Fruit fly (Drosophila melanogaster) whole organism, embryonic: ENCODE results near the gene CG18302.
A peak's percentile ranks its signal among the peaks of the same experiment; 100 is the strongest.

ENCODE experiments used
- Abd-B ChIP-seq: fragments of 200-800 bp; sonication (Bioruptor generic); optimal IDR thresholded peaks from 2 replicates; lab custom pipeline; 2018; ENCODE audit warnings: missing biosample characterization, mild to moderate bottlenecking, missing genetic modification characterization, moderate library complexity
- B-H1 ChIP-seq: fragments of 200-800 bp; sonication (Bioruptor generic); IDR thresholded peaks from 3 replicates; pipeline ENCODE4 v1.3.6; 2022; ENCODE audit warnings: missing biosample characterization, missing genetic modification characterization
- Bgb ChIP-seq: fragments of 200-800 bp; sonication (Bioruptor generic); IDR thresholded peaks from 2 replicates; pipeline ENCODE4 v1.3.6; 2022; ENCODE audit warnings: missing biosample characterization, missing genetic modification characterization; ENCODE audit not compliant: partially characterized antibody
- CG11696 ChIP-seq: fragments of 200-800 bp; sonication (Bioruptor generic); IDR thresholded peaks from 2 replicates; pipeline ENCODE4 v1.3.6; 2022; ENCODE audit warnings: missing biosample characterization, missing genetic modification characterization
- CG12942 ChIP-seq: fragments of 200-800 bp; sonication (Bioruptor generic); optimal IDR thresholded peaks from 3 replicates; lab custom pipeline; 2016; ENCODE audit warnings: missing biosample characterization, missing genetic modification characterization
- CG13296 ChIP-seq: fragments of 200-800 bp; sonication (Bioruptor generic); optimal IDR thresholded peaks from 3 replicates; lab custom pipeline; 2018; ENCODE audit warnings: missing biosample characterization, mild to moderate bottlenecking, missing genetic modification characterization
- CG15011 ChIP-seq: fragments of 200-800 bp; sonication (Bioruptor generic); optimal IDR thresholded peaks from 3 replicates; lab custom pipeline; 2018; ENCODE audit warnings: missing biosample characterization, mild to moderate bottlenecking, missing genetic modification characterization
- CG15696 ChIP-seq: fragments of 200-800 bp; sonication (Bioruptor generic); optimal IDR thresholded peaks from 2 replicates; lab custom pipeline; 2019; ENCODE audit warnings: missing biosample characterization, mild to moderate bottlenecking, missing genetic modification characterization, moderate library complexity
- CG30431 ChIP-seq: fragments of 200-800 bp; sonication (Bioruptor generic); optimal IDR thresholded peaks from 2 replicates; lab custom pipeline; 2017; ENCODE audit warnings: missing biosample characterization, missing genetic modification characterization
- CG4617 ChIP-seq: fragments of 200-800 bp; sonication (Bioruptor generic); optimal IDR thresholded peaks from 3 replicates; lab custom pipeline; 2016; ENCODE audit warnings: missing biosample characterization, missing genetic modification characterization, borderline replicate concordance
- CG6175 ChIP-seq: fragments of 200-800 bp; sonication (Bioruptor generic); IDR thresholded peaks from 3 replicates; pipeline ENCODE4 v1.3.6; 2022; ENCODE audit warnings: missing biosample characterization, missing genetic modification characterization
- CG6654 ChIP-seq: fragments of 200-800 bp; sonication (Bioruptor generic); optimal IDR thresholded peaks from 2 replicates; lab custom pipeline; 2017; ENCODE audit warnings: missing biosample characterization, mild to moderate bottlenecking, missing genetic modification characterization
- CG8290 ChIP-seq, 3 experiments: fragments of 200-800 bp; sonication (Bioruptor generic); optimal IDR thresholded peaks; 2 replicates each; lab custom pipeline; 2016 to 2019; ENCODE audit warnings: missing biosample characterization in 3 of 3, missing genetic modification characterization in 3 of 3, mild to moderate bottlenecking in 2 of 3, moderate library complexity in 1 of 3
- CG8388 ChIP-seq: fragments of 200-800 bp; sonication (Bioruptor generic); optimal IDR thresholded peaks from 2 replicates; lab custom pipeline; 2019; ENCODE audit warnings: missing biosample characterization, mild to moderate bottlenecking, missing genetic modification characterization, moderate library complexity
- CG9817 ChIP-seq: fragments of 200-800 bp; sonication (Bioruptor generic); optimal IDR thresholded peaks from 2 replicates; lab custom pipeline; 2018; ENCODE audit warnings: missing biosample characterization, mild to moderate bottlenecking, missing genetic modification characterization, moderate library complexity
- Dad ChIP-seq: fragments of 200-800 bp; sonication (Bioruptor generic); optimal IDR thresholded peaks from 3 replicates; lab custom pipeline; 2016; ENCODE audit warnings: missing biosample characterization, missing genetic modification characterization
- Doc3 ChIP-seq: fragments of 200-800 bp; sonication (Bioruptor generic); IDR thresholded peaks from 3 replicates; pipeline ENCODE4 v1.3.6; 2022; ENCODE audit warnings: missing biosample characterization, missing genetic modification characterization; ENCODE audit not compliant: partially characterized antibody
- Fer2 ChIP-seq: fragments of 200-800 bp; sonication (Bioruptor generic); optimal IDR thresholded peaks from 2 replicates; lab custom pipeline; 2018; ENCODE audit warnings: missing biosample characterization, mild to moderate bottlenecking, missing genetic modification characterization, moderate library complexity
- GATAe ChIP-seq: fragments of 200-800 bp; sonication (Bioruptor generic); conservative IDR thresholded peaks from 2 replicates; pipeline ENCODE4 v1.3.6; 2022; ENCODE audit warnings: missing biosample characterization, missing genetic modification characterization
- Hsf ChIP-seq: fragments of 200-800 bp; sonication (Bioruptor generic); optimal IDR thresholded peaks from 3 replicates; lab custom pipeline; 2016; ENCODE audit warnings: missing biosample characterization, missing genetic modification characterization
- MESR4 ChIP-seq: fragments of 200-800 bp; sonication (Bioruptor generic); optimal IDR thresholded peaks from 2 replicates; lab custom pipeline; 2018; ENCODE audit warnings: missing biosample characterization, mild to moderate bottlenecking, missing genetic modification characterization, moderate library complexity
- MTF-1 ChIP-seq: fragments of 200-800 bp; sonication (Bioruptor generic); optimal IDR thresholded peaks from 2 replicates; lab custom pipeline; 2018; ENCODE audit warnings: missing biosample characterization, mild to moderate bottlenecking, missing genetic modification characterization, borderline replicate concordance
- Opbp ChIP-seq: fragments of 200-800 bp; sonication (Bioruptor generic); IDR thresholded peaks from 3 replicates; pipeline ENCODE4 v1.3.6; 2022; ENCODE audit warnings: missing biosample characterization, missing genetic modification characterization; ENCODE audit not compliant: partially characterized antibody
- PHDP ChIP-seq: fragments of 200-800 bp; sonication (Bioruptor generic); optimal IDR thresholded peaks from 3 replicates; lab custom pipeline; 2018; ENCODE audit warnings: missing biosample characterization, mild to moderate bottlenecking, missing genetic modification characterization, moderate library complexity
- Sox102F ChIP-seq: fragments of 200-800 bp; sonication (Bioruptor generic); optimal IDR thresholded peaks from 2 replicates; lab custom pipeline; 2018; ENCODE audit warnings: missing biosample characterization, mild to moderate bottlenecking, missing genetic modification characterization, moderate library complexity
- YL-1 ChIP-seq: fragments of 200-800 bp; sonication (Bioruptor generic); optimal IDR thresholded peaks from 3 replicates; lab custom pipeline; 2017; ENCODE audit warnings: missing biosample characterization, mild to moderate bottlenecking, missing genetic modification characterization
- bigmax ChIP-seq: fragments of 200-800 bp; sonication (Bioruptor generic); optimal IDR thresholded peaks from 2 replicates; lab custom pipeline; 2018; ENCODE audit warnings: missing biosample characterization, mild to moderate bottlenecking, missing genetic modification characterization
- bowl ChIP-seq: fragments of 200-800 bp; sonication (Bioruptor generic); IDR thresholded peaks from 2 replicates; pipeline ENCODE4 v1.3.6; 2022; ENCODE audit warnings: missing biosample characterization, missing genetic modification characterization
- danr ChIP-seq: fragments of 200-800 bp; sonication (Bioruptor generic); IDR thresholded peaks from 2 replicates; pipeline ENCODE4 v1.3.6; 2022; ENCODE audit warnings: missing biosample characterization, missing genetic modification characterization
- dysf ChIP-seq: fragments of 200-800 bp; sonication (Bioruptor generic); IDR thresholded peaks from 3 replicates; pipeline ENCODE4 v1.3.6; 2022; ENCODE audit warnings: missing biosample characterization, missing genetic modification characterization
- en ChIP-seq: fragments of 200-800 bp; sonication (Bioruptor generic); optimal IDR thresholded peaks from 2 replicates; lab custom pipeline; 2016; ENCODE audit warnings: missing biosample characterization, missing genetic modification characterization
- eve ChIP-seq, 2 experiments: fragments of >200 bp; optimal IDR thresholded peaks; 2 replicates each; lab custom pipeline; 2017; ENCODE audit warnings: missing biosample characterization in 2 of 2, missing genetic modification characterization in 2 of 2
- fd96Cb ChIP-seq: fragments of 200-800 bp; sonication (Bioruptor generic); optimal IDR thresholded peaks from 2 replicates; lab custom pipeline; 2018; ENCODE audit warnings: missing biosample characterization, mild to moderate bottlenecking, missing genetic modification characterization, moderate library complexity
- gce ChIP-seq: fragments of 200-800 bp; sonication (Bioruptor generic); IDR thresholded peaks from 3 replicates; pipeline ENCODE4 v1.3.6; 2022; ENCODE audit warnings: missing biosample characterization, missing genetic modification characterization
- gem ChIP-seq: fragments of 200-800 bp; sonication (Bioruptor generic); optimal IDR thresholded peaks from 2 replicates; lab custom pipeline; 2019; ENCODE audit warnings: missing biosample characterization, mild to moderate bottlenecking, missing genetic modification characterization, moderate library complexity
- jigr1 ChIP-seq: fragments of 200-800 bp; sonication (Bioruptor generic); IDR thresholded peaks from 3 replicates; pipeline ENCODE4 v1.3.6; 2022; ENCODE audit warnings: missing biosample characterization, missing genetic modification characterization
- kah ChIP-seq: fragments of 200-800 bp; sonication (Bioruptor generic); optimal IDR thresholded peaks from 2 replicates; lab custom pipeline; 2018; ENCODE audit warnings: missing biosample characterization, mild to moderate bottlenecking, missing genetic modification characterization
- lbe ChIP-seq: fragments of 200-800 bp; sonication (Bioruptor generic); optimal IDR thresholded peaks from 2 replicates; lab custom pipeline; 2016; ENCODE audit warnings: missing biosample characterization, mild to moderate bottlenecking, missing genetic modification characterization
- mam ChIP-seq: fragments of 200-800 bp; sonication (Bioruptor generic); optimal IDR thresholded peaks from 3 replicates; lab custom pipeline; 2016; ENCODE audit warnings: missing biosample characterization, missing genetic modification characterization
- mld ChIP-seq: fragments of 200-800 bp; sonication (Bioruptor generic); IDR thresholded peaks from 3 replicates; pipeline ENCODE4 v1.3.6; 2022; ENCODE audit warnings: missing biosample characterization, missing genetic modification characterization; ENCODE audit not compliant: partially characterized antibody
- otp ChIP-seq: fragments of 200-800 bp; sonication (Bioruptor generic); IDR thresholded peaks from 3 replicates; pipeline ENCODE4, ENCODE4 v1.3.6; 2022; ENCODE audit warnings: missing biosample characterization, missing genetic modification characterization
- pan ChIP-seq, 4 experiments: fragments of >200 bp in 3 of 4; fragments of 200-800 bp in 1 of 4; sonication (Bioruptor generic) in 1 of 4; optimal IDR thresholded peaks in 3 of 4; IDR thresholded peaks in 1 of 4; 2 replicates each; pipeline versions ENCODE4 v1.3.6 to Lab custom; 2017 to 2022; ENCODE audit warnings: missing biosample characterization in 2 of 4, missing genetic modification characterization in 2 of 4, mixed read lengths in 1 of 4
- pita ChIP-seq: fragments of 200-800 bp; sonication (Bioruptor generic); optimal IDR thresholded peaks from 2 replicates; lab custom pipeline; 2017; ENCODE audit warnings: missing biosample characterization, mild to moderate bottlenecking, missing genetic modification characterization
- shn ChIP-seq: fragments of 200-800 bp; sonication (Bioruptor generic); optimal IDR thresholded peaks from 3 replicates; lab custom pipeline; 2016; ENCODE audit warnings: missing biosample characterization, missing genetic modification characterization
- slp2 ChIP-seq: fragments of 200-800 bp; sonication (Bioruptor generic); optimal IDR thresholded peaks from 2 replicates; lab custom pipeline; 2016; ENCODE audit warnings: missing biosample characterization, missing genetic modification characterization
- sr ChIP-seq: fragments of 200-800 bp; sonication (Bioruptor generic); IDR thresholded peaks from 3 replicates; pipeline ENCODE4 v1.3.6; 2022; ENCODE audit warnings: missing biosample characterization, missing genetic modification characterization
- tna ChIP-seq: fragments of 200-800 bp; sonication (Bioruptor generic); IDR thresholded peaks from 2 replicates; pipeline ENCODE4 v1.3.6; 2022; ENCODE audit warnings: missing biosample characterization, missing genetic modification characterization; ENCODE audit not compliant: partially characterized antibody
- vnd ChIP-seq: fragments of 200-800 bp; sonication (Bioruptor generic); IDR thresholded peaks from 3 replicates; pipeline ENCODE4 v1.3.6; 2022; ENCODE audit warnings: missing biosample characterization, missing genetic modification characterization; ENCODE audit not compliant: partially characterized antibody

CG18302 gene

dm6 chr2L:10526953-10527584 lies 7.1 kb upstream of the CG18302 start, which contains the start of gene Lip4:
Gene Lip4, plus strand, starts transcription at chr2L:10527572.
- TF ChIP-seq CG6654 (GFP tag; lab: Kevin White, UChicago) (no peak), GATAe (GFP tag; lab: Robert Waterston, UW) (no peak), fd96Cb (peak; percentile 59), kah (peak; percentile 28), CG8290 (GFP tag; optimal IDR thresholded peaks at IDR 0.05; lab: Kevin White, UChicago) (peak; percentile 18), CG8290 (tag; optimal IDR thresholded peaks at IDR 0.05; lab: Kevin White, UChicago) (peak in 1 of 2 experiments; percentile 60), mam (GFP tag; lab: Kevin White, UChicago) (peak; percentile 25), shn (GFP tag; lab: Kevin White, UChicago) (no peak), CG4617 (peak; percentile 41), CG9817 (tag; lab: Kevin White, UChicago) (peak; percentile 61), bowl (GFP tag; lab: Robert Waterston, UW) (0 out of 2 replicates have a peak, but pooled peaks have one; percentile 7), sr (GFP tag; lab: Robert Waterston, UW) (no peak), CG8388 (GFP tag; lab: Kevin White, UChicago) (peak; percentile 67), YL-1 (no peak), en (GFP tag; lab: Kevin White, UChicago) (peak; percentile 8), Doc3 (no peak), eve (GFP tag; optimal IDR thresholded peaks at IDR 0.05; lab: Kevin White, UChicago) (peak in 1 of 2 experiments; percentile 86), bigmax (GFP tag; lab: Kevin White, UChicago) (no peak), Abd-B (GFP tag; lab: Kevin White, UChicago) (peak; percentile 57), pita (GFP tag; lab: Kevin White, UChicago) (no peak), CG12942 (GFP tag; lab: Kevin White, UChicago) (peak; percentile 46), slp2 (GFP tag; lab: Kevin White, UChicago) (no peak), mld (GFP tag; lab: Robert Waterston, UW) (no peak), Dad (GFP tag; lab: Kevin White, UChicago) (peak; percentile 42), dysf (peak; percentile 85), Hsf (GFP tag; lab: Kevin White, UChicago) (peak; percentile 70), gem (tag; lab: Kevin White, UChicago) (peak; percentile 89), CG6175 (GFP tag; lab: Robert Waterston, UW) (no peak; the same call in 2 of the 3 replicates), PHDP (tag; lab: Kevin White, UChicago) (peak; percentile 82), MTF-1 (no peak), CG13296 (GFP tag; lab: Kevin White, UChicago) (peak; percentile 80), Fer2 (tag; lab: Kevin White, UChicago) (peak; percentile 38), danr (no peak; the same call in 1 of the 2 replicates), Opbp (no peak), CG15696 (tag; lab: Kevin White, UChicago) (peak; percentile 66), CG30431 (peak; percentile 3), jigr1 (no peak), gce (peak; percentile 38; the same call in 1 of the 3 replicates), CG11696 (GFP tag; lab: Robert Waterston, UW) (no peak; the same call in 1 of the 2 replicates), otp (GFP tag; lab: Robert Waterston, UW) (no peak), lbe (GFP tag; lab: Kevin White, UChicago) (no peak), Sox102F (peak; percentile 86), B-H1 (GFP tag; lab: Robert Waterston, UW) (peak; percentile 64), vnd (no peak), MESR4 (GFP tag; lab: Kevin White, UChicago) (no peak), tna (no peak), pan (optimal IDR thresholded peaks at IDR 0.05; lab: Kevin White, UChicago) (no peak), pan (GFP tag; optimal IDR thresholded peaks at IDR 0.05 in 1 of 2, IDR thresholded peaks at IDR 0.05 in 1 of 2) (peak in 1 of 2 experiments; percentile 89), Bgb (GFP tag; lab: Robert Waterston, UW) (no peak), CG15011 (GFP tag; lab: Kevin White, UChicago) (peak; percentile 51)
